Worm (Caenorhabditis elegans) whole organism, L2 larva: ENCODE results near the gene dpy-23.

Source experiments
- F13H6.1 ChIP-seq: sonication (generic microtip); optimal IDR thresholded peaks from 2 replicates; lab custom pipeline; 2016; ENCODE audit warnings: missing genetic modification characterization, missing compliant biosample characterization
- R02D3.7 ChIP-seq: fragments of 150-350 bp; optimal IDR thresholded peaks from 2 replicates; lab custom pipeline; 2014; ENCODE audit warnings: missing biosample characterization, missing genetic modification characterization
- alr-1 ChIP-seq: fragments of 150-350 bp; optimal IDR thresholded peaks from 2 replicates; lab custom pipeline; 2014; ENCODE audit warnings: missing biosample characterization, missing genetic modification characterization
- aly-2 ChIP-seq: fragments of 150-350 bp; optimal IDR thresholded peaks from 2 replicates; lab custom pipeline; 2014; ENCODE audit warnings: missing biosample characterization, missing genetic modification characterization
- blmp-1 ChIP-seq: sonication (generic microtip); optimal IDR thresholded peaks from 2 replicates; lab custom pipeline; 2017; ENCODE audit warnings: missing genetic modification characterization, mild to moderate bottlenecking, missing compliant biosample characterization, antibody characterized with exemption, moderate library complexity; ENCODE audit not compliant: insufficient read depth
- ceh-82 ChIP-seq: fragments of 150-350 bp; optimal IDR thresholded peaks from 2 replicates; lab custom pipeline; 2014; ENCODE audit warnings: missing biosample characterization, missing genetic modification characterization
- crh-2 ChIP-seq: sonication (generic microtip); optimal IDR thresholded peaks from 2 replicates; lab custom pipeline; 2017; ENCODE audit warnings: missing biosample characterization, missing genetic modification characterization
- egl-27 ChIP-seq: sonication (generic microtip); optimal IDR thresholded peaks from 3 replicates; lab custom pipeline; 2017; ENCODE audit warnings: missing biosample characterization, missing genetic modification reagents, missing genetic modification characterization
- elt-1 ChIP-seq: fragments of 150-350 bp; optimal IDR thresholded peaks from 2 replicates; lab custom pipeline; 2014; ENCODE audit warnings: missing biosample characterization, missing genetic modification characterization
- elt-3 ChIP-seq: sonication (generic microtip); optimal IDR thresholded peaks from 2 replicates; lab custom pipeline; 2017; ENCODE audit warnings: missing biosample characterization, missing genetic modification characterization
- fos-1 ChIP-seq: fragments of 150-350 bp; optimal IDR thresholded peaks from 2 replicates; lab custom pipeline; 2014; ENCODE audit warnings: missing biosample characterization, missing genetic modification characterization
- gmeb-1 ChIP-seq: fragments of 150-350 bp; optimal IDR thresholded peaks from 2 replicates; lab custom pipeline; 2014; ENCODE audit warnings: missing biosample characterization, missing genetic modification characterization
- lin-11 ChIP-seq: fragments of 150-350 bp; sonication (generic microtip); optimal IDR thresholded peaks from 2 replicates; lab custom pipeline; 2014; ENCODE audit warnings: missing biosample characterization, missing genetic modification characterization, inconsistent platforms, mixed read lengths
- lin-13 ChIP-seq: fragments of 150-350 bp; optimal IDR thresholded peaks from 2 replicates; lab custom pipeline; 2014; ENCODE audit warnings: missing biosample characterization, missing genetic modification reagents, missing genetic modification characterization
- lsy-2 ChIP-seq, 2 experiments: fragments of 150-350 bp in 1 of 2; sonication (generic microtip) in 1 of 2; optimal IDR thresholded peaks; 2 replicates each; lab custom pipeline; 2014 to 2017; ENCODE audit warnings: missing biosample characterization in 2 of 2, missing genetic modification characterization in 2 of 2
- mab-5 ChIP-seq: fragments of 150-350 bp; optimal IDR thresholded peaks from 2 replicates; lab custom pipeline; 2014; ENCODE audit warnings: missing biosample characterization, missing genetic modification characterization
- mdl-1 ChIP-seq, 2 experiments: fragments of 150-350 bp in 1 of 2; sonication (generic microtip) in 1 of 2; optimal IDR thresholded peaks; 2 replicates each; lab custom pipeline; 2017; ENCODE audit warnings: missing biosample characterization in 2 of 2, missing genetic modification characterization in 2 of 2
- nhr-11 ChIP-seq: fragments of 150-350 bp; optimal IDR thresholded peaks from 2 replicates; lab custom pipeline; 2014; ENCODE audit warnings: missing biosample characterization, missing genetic modification characterization
- nhr-12 ChIP-seq: fragments of 150-350 bp; optimal IDR thresholded peaks from 2 replicates; lab custom pipeline; 2014; ENCODE audit warnings: missing biosample characterization, missing genetic modification characterization
- nhr-129 ChIP-seq: fragments of 150-350 bp; optimal IDR thresholded peaks from 2 replicates; lab custom pipeline; 2014; ENCODE audit warnings: missing biosample characterization, missing genetic modification characterization
- nhr-237 ChIP-seq: fragments of 150-350 bp; optimal IDR thresholded peaks from 2 replicates; lab custom pipeline; 2014; ENCODE audit warnings: missing biosample characterization, missing genetic modification characterization
- nhr-25 ChIP-seq: fragments of 150-350 bp; sonication (generic microtip); optimal IDR thresholded peaks from 3 replicates; lab custom pipeline; 2014; ENCODE audit warnings: missing biosample characterization, missing genetic modification characterization
- nhr-6 ChIP-seq: fragments of 150-350 bp; optimal IDR thresholded peaks from 2 replicates; lab custom pipeline; 2014; ENCODE audit warnings: missing biosample characterization, missing genetic modification characterization
- nhr-77 ChIP-seq: fragments of 150-350 bp; optimal IDR thresholded peaks from 2 replicates; lab custom pipeline; 2014; ENCODE audit warnings: missing biosample characterization, missing genetic modification characterization
- peb-1 ChIP-seq: fragments of 150-350 bp; optimal IDR thresholded peaks from 2 replicates; lab custom pipeline; 2014; ENCODE audit warnings: missing biosample characterization, missing genetic modification characterization
- skn-1 ChIP-seq: sonication (generic microtip); optimal IDR thresholded peaks from 2 replicates; lab custom pipeline; 2017; ENCODE audit warnings: missing biosample characterization, missing genetic modification characterization
- sma-3 ChIP-seq: sonication (generic microtip); optimal IDR thresholded peaks from 2 replicates; lab custom pipeline; 2016; ENCODE audit warnings: missing genetic modification reagents, missing genetic modification characterization, missing compliant biosample characterization
- sma-9 ChIP-seq, 2 experiments: fragments of 150-350 bp in 1 of 2; sonication (generic microtip) in 1 of 2; optimal IDR thresholded peaks; 2 replicates each; lab custom pipeline; 2014 to 2016; ENCODE audit warnings: missing genetic modification characterization in 2 of 2, mild to moderate bottlenecking in 1 of 2, missing biosample characterization in 1 of 2, missing compliant biosample characterization in 1 of 2, missing genetic modification reagents in 1 of 2, moderate library complexity in 1 of 2
- snpc-4 ChIP-seq: fragments of 150-350 bp; optimal IDR thresholded peaks from 2 replicates; lab custom pipeline; 2014; ENCODE audit warnings: missing biosample characterization, missing genetic modification characterization
- unc-39 ChIP-seq: fragments of 150-350 bp; optimal IDR thresholded peaks from 2 replicates; lab custom pipeline; 2014; ENCODE audit warnings: missing biosample characterization, missing genetic modification characterization
- unc-55 ChIP-seq: fragments of 150-350 bp; sonication (generic microtip); optimal IDR thresholded peaks from 3 replicates; lab custom pipeline; 2014; ENCODE audit warnings: missing biosample characterization, missing genetic modification reagents, missing genetic modification characterization
- unc-62 ChIP-seq: fragments of 150-350 bp; optimal IDR thresholded peaks from 2 replicates; lab custom pipeline; 2014; ENCODE audit warnings: missing biosample characterization, missing genetic modification reagents, missing genetic modification characterization
- zag-1 ChIP-seq: fragments of 150-350 bp; optimal IDR thresholded peaks from 2 replicates; lab custom pipeline; 2014; ENCODE audit warnings: missing biosample characterization, missing genetic modification characterization
- ztf-1 ChIP-seq: fragments of 200-800 bp; sonication (Bioruptor generic); conservative IDR thresholded peaks from 2 replicates; pipeline ENCODE4 v1.3.6; 2022; ENCODE audit warnings: missing genetic modification characterization, missing compliant biosample characterization
- ztf-11 ChIP-seq: sonication (generic microtip); optimal IDR thresholded peaks from 2 replicates; lab custom pipeline; 2017; ENCODE audit warnings: missing biosample characterization, missing genetic modification characterization
- ztf-4 ChIP-seq: fragments of 150-350 bp; optimal IDR thresholded peaks from 2 replicates; lab custom pipeline; 2014; ENCODE audit warnings: missing biosample characterization, missing genetic modification characterization

dpy-23 gene

DNA sequence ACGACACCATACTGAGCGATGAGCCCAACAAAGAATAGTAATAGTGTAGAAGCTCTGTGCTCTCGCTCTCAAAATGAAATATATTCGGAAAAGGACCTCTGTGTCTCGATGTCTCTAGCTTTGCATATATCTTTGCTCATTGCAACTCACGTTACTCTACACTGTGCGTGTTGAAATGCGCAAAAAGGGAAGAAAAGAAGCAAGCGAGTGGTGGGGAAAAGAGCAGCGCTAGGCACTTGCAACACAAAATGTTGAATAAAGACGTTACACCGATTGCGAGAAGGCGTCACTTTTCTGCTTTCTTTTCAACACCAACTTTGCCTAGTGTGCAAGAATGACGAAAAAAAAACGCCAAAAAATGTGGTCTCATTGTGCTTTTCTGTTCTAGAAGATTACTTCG is 45.4 kb downstream of the dpy-23 start:
- TF ChIP-seq zag-1 (peak; percentile 8), unc-55 (GFP tag; lab: Kevin White, UChicago) (peak; percentile 18), nhr-129 (tag; lab: Kevin White, UChicago) (peak; percentile 8), alr-1 (no peak)

DNA sequence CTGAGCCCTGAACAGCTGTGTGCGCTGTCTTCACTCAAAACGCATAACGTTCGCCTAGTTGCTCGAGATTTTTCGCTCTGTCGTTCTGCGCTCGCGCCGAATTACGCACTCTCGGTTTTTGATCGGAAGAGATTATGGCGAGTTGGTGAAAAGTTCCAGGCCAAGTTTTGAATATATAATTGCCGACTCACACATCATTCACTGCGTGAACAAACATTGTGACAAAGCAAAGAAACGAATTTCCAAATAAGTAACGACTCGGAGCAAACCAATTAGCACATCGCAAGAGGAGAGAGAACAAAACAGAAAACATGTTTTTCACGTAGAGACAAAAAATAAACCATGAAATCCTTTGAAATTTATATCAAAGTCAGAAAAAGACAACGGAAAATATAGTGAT is 46.2 kb downstream of the dpy-23 start:
- TF ChIP-seq nhr-6 (tag; lab: Kevin White, UChicago) (no peak), blmp-1 (tag; lab: Kevin White, UChicago) (no peak), peb-1 (tag; lab: Kevin White, UChicago) (no peak), unc-39 (tag; lab: Kevin White, UChicago) (no peak), mdl-1 (tag; optimal IDR thresholded peaks at IDR 0.05; lab: Kevin White, UChicago) (no peak), R02D3.7 (no peak), sma-9 (GFP tag; optimal IDR thresholded peaks at IDR 0.05; lab: Kevin White, UChicago) (no peak), sma-9 (tag; optimal IDR thresholded peaks at IDR 0.05; lab: Kevin White, UChicago) (no peak), nhr-237 (tag; lab: Kevin White, UChicago) (no peak), unc-62 (GFP tag; lab: Kevin White, UChicago) (no peak), fos-1 (tag; lab: Kevin White, UChicago) (no peak), alr-1 (no peak), nhr-25 (tag; lab: Kevin White, UChicago) (no peak), lsy-2 (tag; optimal IDR thresholded peaks at IDR 0.05; lab: Kevin White, UChicago) (no peak), F13H6.1 (tag; lab: Kevin White, UChicago) (no peak), aly-2 (tag; lab: Kevin White, UChicago) (no peak), elt-1 (tag; lab: Kevin White, UChicago) (no peak), skn-1 (tag; lab: Kevin White, UChicago) (no peak)

DNA sequence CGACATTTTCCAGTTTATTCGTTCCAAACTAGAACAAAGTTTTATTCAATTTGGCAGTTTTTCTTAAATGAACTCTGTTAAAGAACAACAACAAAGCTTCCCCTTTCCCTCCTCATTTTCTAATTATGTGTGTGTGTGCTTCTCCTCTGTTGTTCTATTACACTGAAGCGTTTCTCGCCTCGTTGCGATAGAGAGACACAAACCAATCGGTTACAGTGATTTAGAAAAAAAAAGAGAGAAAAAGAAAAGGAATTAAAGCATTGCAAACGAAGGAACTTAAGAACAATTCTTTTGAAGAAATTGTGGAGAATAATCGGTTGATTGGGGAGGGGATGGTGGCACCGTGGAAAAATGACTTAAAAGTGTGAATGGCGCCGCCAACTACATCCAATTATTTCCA is 48.4 kb downstream of the dpy-23 start, which contains the start of gene cest-26:
TSS of gene cest-26 (minus strand) at position 101 of the 400 bp plus-strand sequence.
- TF ChIP-seq crh-2 (tag; lab: Kevin White, UChicago) (peak; percentile 12), gmeb-1 (no peak), fos-1 (tag; lab: Kevin White, UChicago) (peak; percentile 20)
- TF ChIP-seq, all 48 proteins: peak for 2

DNA sequence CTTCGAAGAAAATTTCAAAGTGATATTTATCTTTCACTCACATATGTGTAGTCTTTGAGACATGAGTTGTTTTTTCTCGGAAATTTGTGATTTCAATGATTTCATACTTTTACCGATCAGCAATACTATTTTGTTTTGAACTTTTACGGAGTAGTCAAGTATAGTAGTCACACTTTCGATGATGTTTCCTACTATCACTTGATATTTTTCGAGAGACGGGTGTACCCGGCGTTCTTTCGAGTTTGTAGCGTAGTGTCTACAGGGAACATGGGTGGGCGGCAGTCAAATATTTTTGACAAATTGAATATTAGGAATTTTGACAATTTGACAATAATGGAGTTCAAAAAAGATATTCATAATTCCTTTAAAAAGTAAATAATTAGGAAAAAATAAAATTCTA is 49.7 kb downstream of the dpy-23 start:
- TF ChIP-seq lin-11 (tag; lab: Kevin White, UChicago) (no peak), unc-55 (GFP tag; lab: Kevin White, UChicago) (no peak), aly-2 (tag; lab: Kevin White, UChicago) (no peak), lsy-2 (tag; optimal IDR thresholded peaks at IDR 0.05; lab: Kevin White, UChicago) (no peak), unc-39 (tag; lab: Kevin White, UChicago) (no peak), nhr-77 (no peak), mab-5 (tag; lab: Kevin White, UChicago) (no peak), mdl-1 (tag; optimal IDR thresholded peaks at IDR 0.05; lab: Kevin White, UChicago) (no peak), fos-1 (tag; lab: Kevin White, UChicago) (no peak), sma-3 (no peak), nhr-11 (tag; lab: Kevin White, UChicago) (no peak), blmp-1 (tag; lab: Kevin White, UChicago) (no peak), nhr-129 (tag; lab: Kevin White, UChicago) (no peak), ztf-11 (tag; lab: Kevin White, UChicago) (no peak), nhr-237 (tag; lab: Kevin White, UChicago) (no peak), egl-27 (tag; lab: Kevin White, UChicago) (no peak), ztf-4 (tag; lab: Kevin White, UChicago) (no peak), nhr-6 (tag; lab: Kevin White, UChicago) (no peak)

DNA sequence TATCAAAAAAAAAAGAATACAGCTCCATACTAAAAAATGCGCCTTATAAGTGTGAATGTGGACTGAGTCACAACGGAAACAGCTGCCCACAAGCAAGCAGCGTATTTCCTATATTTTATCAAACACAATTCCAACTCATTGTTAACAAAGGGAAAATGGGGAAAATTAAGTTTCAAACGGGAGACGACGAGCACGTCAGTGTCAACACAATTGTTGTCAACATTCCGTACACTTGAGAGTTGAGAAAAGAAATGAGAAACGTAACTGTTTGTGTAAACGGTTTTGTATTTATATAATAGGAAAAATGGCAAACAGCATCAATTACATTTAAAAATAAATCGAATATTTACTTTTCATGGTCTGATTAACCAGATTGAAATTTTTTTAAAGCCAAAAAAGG is 50.5 kb downstream of the dpy-23 start:
- no peak for TF ChIP-seq gmeb-1
- TF ChIP-seq fos-1 (tag; lab: Kevin White, UChicago) = peak; percentile 29
- peak; percentile 2 for TF ChIP-seq F13H6.1 (tag; lab: Kevin White, UChicago)

DNA sequence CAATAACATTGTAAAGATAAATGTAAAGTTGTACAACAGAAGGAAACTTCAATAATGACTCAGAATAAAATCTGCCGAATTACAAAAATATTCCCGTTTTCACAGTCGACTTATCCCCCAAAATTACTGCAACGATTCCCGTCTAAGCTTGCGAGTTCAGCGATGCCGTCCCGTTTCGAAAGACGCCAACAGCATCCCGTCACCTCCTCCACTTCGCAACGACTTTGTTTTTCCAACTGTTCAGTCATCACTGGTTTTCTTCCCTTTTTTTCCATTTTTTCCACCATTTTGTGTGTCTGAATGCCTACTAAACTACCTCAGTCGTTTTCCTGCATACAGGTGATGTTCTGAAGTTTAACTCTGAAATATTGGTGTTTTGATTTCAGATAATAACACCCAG is 51.5 kb downstream of the dpy-23 start, which contains the start of gene F15A8.1:
TSS of gene F15A8.1 (plus strand) at position 301 of the 400 bp plus-strand sequence.
- no peak for TF ChIP-seq nhr-6 (tag; lab: Kevin White, UChicago)
- TF ChIP-seq skn-1 (tag; lab: Kevin White, UChicago) = no peak
- no peak for TF ChIP-seq nhr-77
- no peak for TF ChIP-seq egl-27 (tag; lab: Kevin White, UChicago)
- no peak for TF ChIP-seq ztf-1
- TF ChIP-seq fos-1 (tag; lab: Kevin White, UChicago) = no peak
- no peak for TF ChIP-seq lin-11 (tag; lab: Kevin White, UChicago)
- no peak for TF ChIP-seq ceh-82 (tag; lab: Kevin White, UChicago)
- TF ChIP-seq aly-2 (tag; lab: Kevin White, UChicago) = no peak
- no peak for TF ChIP-seq unc-39 (tag; lab: Kevin White, UChicago)
- no peak for TF ChIP-seq gmeb-1
- TF ChIP-seq snpc-4 (tag; lab: Kevin White, UChicago) = no peak
- TF ChIP-seq elt-3 (tag; lab: Kevin White, UChicago) = no peak
- no peak for TF ChIP-seq nhr-12 (tag; lab: Kevin White, UChicago)
- TF ChIP-seq lsy-2 (tag; optimal IDR thresholded peaks at IDR 0.05; lab: Kevin White, UChicago) = no peak
- no peak for TF ChIP-seq lin-13 (GFP tag; lab: Kevin White, UChicago)
- TF ChIP-seq nhr-129 (tag; lab: Kevin White, UChicago) = no peak
- no peak for TF ChIP-seq elt-1 (tag; lab: Kevin White, UChicago)
